Fruit fly (Drosophila melanogaster) whole organism, embryonic: ENCODE results near the gene Ndae1.

Experiments
- BEAF-32 ChIP-seq: fragments of 200-800 bp; sonication (Bioruptor generic); optimal IDR thresholded peaks from 3 replicates; lab custom pipeline; 2017; ENCODE audit warnings: missing biosample characterization, missing genetic modification characterization, mild to moderate bottlenecking, moderate library complexity, missing genetic modification reagents
- Bteb2 ChIP-seq: fragments of 200-800 bp; sonication (Bioruptor generic); optimal IDR thresholded peaks from 2 replicates; lab custom pipeline; 2016; ENCODE audit warnings: missing biosample characterization, missing genetic modification characterization
- CG10147 ChIP-seq: fragments of 200-800 bp; sonication (Bioruptor generic); optimal IDR thresholded peaks from 2 replicates; lab custom pipeline; 2019; ENCODE audit warnings: missing biosample characterization, mild to moderate bottlenecking, missing genetic modification characterization, moderate library complexity
- CG12391 ChIP-seq: fragments of 200-800 bp; sonication (Bioruptor generic); optimal IDR thresholded peaks from 3 replicates; lab custom pipeline; 2018; ENCODE audit warnings: missing biosample characterization, mild to moderate bottlenecking, missing genetic modification characterization, moderate library complexity
- CG13287 ChIP-seq: fragments of 200-800 bp; sonication (Bioruptor generic); IDR thresholded peaks from 2 replicates; pipeline ENCODE4 v1.3.6; 2022; ENCODE audit warnings: missing biosample characterization, missing genetic modification characterization; ENCODE audit not compliant: partially characterized antibody
- CG13775 ChIP-seq: fragments of 200-800 bp; sonication (Bioruptor generic); optimal IDR thresholded peaks from 3 replicates; lab custom pipeline; 2017; ENCODE audit warnings: missing biosample characterization, mild to moderate bottlenecking, missing genetic modification characterization
- CG14014 ChIP-seq: fragments of 200-800 bp; sonication (Bioruptor generic); IDR thresholded peaks from 2 replicates; pipeline ENCODE4 v1.3.6; 2022; ENCODE audit warnings: missing biosample characterization, missing genetic modification characterization
- CG14441 ChIP-seq: fragments of 200-800 bp; sonication (Bioruptor generic); IDR thresholded peaks from 2 replicates; pipeline ENCODE4 v1.3.6; 2022; ENCODE audit warnings: missing biosample characterization, missing genetic modification characterization
- CG1603 ChIP-seq: fragments of 200-800 bp; sonication (Bioruptor generic); optimal IDR thresholded peaks from 2 replicates; lab custom pipeline; 2019; ENCODE audit warnings: missing biosample characterization, mild to moderate bottlenecking, missing genetic modification characterization, moderate library complexity
- CG16815 ChIP-seq: fragments of 200-800 bp; sonication (Bioruptor generic); optimal IDR thresholded peaks from 3 replicates; lab custom pipeline; 2017; ENCODE audit warnings: missing biosample characterization, mild to moderate bottlenecking, missing genetic modification characterization
- CG18011 ChIP-seq: fragments of 200-800 bp; sonication (Bioruptor generic); optimal IDR thresholded peaks from 2 replicates; lab custom pipeline; 2017; ENCODE audit warnings: missing biosample characterization, missing genetic modification characterization, mild to moderate bottlenecking, moderate library complexity, missing genotype
- CG2199 ChIP-seq: fragments of 200-800 bp; sonication (Bioruptor generic); IDR thresholded peaks from 3 replicates; pipeline ENCODE4 v1.3.6; 2022; ENCODE audit warnings: missing biosample characterization, missing genetic modification characterization
- CG3065 ChIP-seq: fragments of 200-800 bp; sonication (Bioruptor generic); optimal IDR thresholded peaks from 2 replicates; lab custom pipeline; 2016; ENCODE audit warnings: missing biosample characterization, missing genetic modification characterization
- CG42726 ChIP-seq: fragments of 200-800 bp; sonication (Bioruptor generic); IDR thresholded peaks from 2 replicates; pipeline ENCODE4 v1.3.6; 2022; ENCODE audit warnings: missing biosample characterization, missing genetic modification characterization; ENCODE audit not compliant: partially characterized antibody
- CG6175 ChIP-seq: fragments of 200-800 bp; sonication (Bioruptor generic); IDR thresholded peaks from 3 replicates; pipeline ENCODE4 v1.3.6; 2022; ENCODE audit warnings: missing biosample characterization, missing genetic modification characterization
- D19A ChIP-seq: fragments of 200-800 bp; optimal IDR thresholded peaks from 3 replicates; lab custom pipeline; 2019; ENCODE audit warnings: missing biosample characterization, mild to moderate bottlenecking, missing genetic modification characterization, moderate library complexity
- Dfd ChIP-seq, 2 experiments: fragments of >200 bp; optimal IDR thresholded peaks; 2 replicates each; lab custom pipeline; 2017; ENCODE audit warnings: missing biosample characterization in 2 of 2, missing genetic modification characterization in 2 of 2
- H2.0 ChIP-seq: fragments of 200-800 bp; sonication (Bioruptor generic); IDR thresholded peaks from 2 replicates; pipeline ENCODE4 v1.3.6; 2022; ENCODE audit warnings: missing biosample characterization, missing genetic modification characterization
- HLH54F ChIP-seq: fragments of 200-800 bp; sonication (Bioruptor generic); optimal IDR thresholded peaks from 3 replicates; lab custom pipeline; 2016; ENCODE audit warnings: missing biosample characterization, missing genetic modification characterization
- Hand ChIP-seq: fragments of 200-800 bp; sonication (Bioruptor generic); optimal IDR thresholded peaks from 2 replicates; lab custom pipeline; 2017; ENCODE audit warnings: mild to moderate bottlenecking, missing biosample characterization, missing genetic modification reagents, missing genetic modification characterization
- Neu2 ChIP-seq: fragments of 200-800 bp; sonication (Bioruptor generic); optimal IDR thresholded peaks from 3 replicates; lab custom pipeline; 2016; ENCODE audit warnings: missing biosample characterization, missing genetic modification characterization, borderline replicate concordance
- NfI ChIP-seq: fragments of 200-800 bp; sonication (Bioruptor generic); optimal IDR thresholded peaks from 3 replicates; lab custom pipeline; 2018; ENCODE audit warnings: missing biosample characterization, mild to moderate bottlenecking, missing genetic modification characterization, moderate library complexity
- PHDP ChIP-seq: fragments of 200-800 bp; sonication (Bioruptor generic); optimal IDR thresholded peaks from 3 replicates; lab custom pipeline; 2018; ENCODE audit warnings: missing biosample characterization, mild to moderate bottlenecking, missing genetic modification characterization, moderate library complexity
- Pdp1 ChIP-seq, 2 experiments: fragments of 200-800 bp; sonication (Bioruptor generic); optimal IDR thresholded peaks; 3 replicates each; lab custom pipeline; 2016; ENCODE audit warnings: missing biosample characterization in 2 of 2, missing genetic modification characterization in 2 of 2, mild to moderate bottlenecking in 1 of 2, moderate library complexity in 1 of 2
- Six4 ChIP-seq: fragments of 200-800 bp; sonication (Bioruptor generic); optimal IDR thresholded peaks from 2 replicates; lab custom pipeline; 2016; ENCODE audit warnings: missing biosample characterization, missing genetic modification characterization
- abd-A ChIP-seq: fragments of 200-800 bp; sonication (Bioruptor generic); optimal IDR thresholded peaks from 3 replicates; lab custom pipeline; 2019; ENCODE audit warnings: missing biosample characterization, mild to moderate bottlenecking, missing genetic modification characterization, moderate library complexity
- al ChIP-seq: fragments of 200-800 bp; sonication (Bioruptor generic); IDR thresholded peaks from 2 replicates; pipeline ENCODE4 v1.3.6; 2022; ENCODE audit warnings: missing biosample characterization, missing genetic modification characterization
- bab2 ChIP-seq: fragments of 200-800 bp; sonication (Bioruptor generic); optimal IDR thresholded peaks from 2 replicates; lab custom pipeline; 2016; ENCODE audit warnings: missing biosample characterization, missing genetic modification characterization
- bsh ChIP-seq, 2 experiments: fragments of 200-800 bp; sonication (Bioruptor generic); optimal IDR thresholded peaks; 2 replicates each; lab custom pipeline; 2017 to 2018; ENCODE audit warnings: mild to moderate bottlenecking in 2 of 2, missing biosample characterization in 2 of 2, missing genetic modification characterization in 2 of 2, moderate library complexity in 1 of 2
- cad ChIP-seq: fragments of >200 bp; optimal IDR thresholded peaks from 2 replicates; lab custom pipeline; 2017; ENCODE audit warnings: missing biosample characterization, missing genetic modification characterization
- chif ChIP-seq, 2 experiments: fragments of 200-800 bp; sonication (Bioruptor generic); optimal IDR thresholded peaks; 3 replicates each; lab custom pipeline; 2016; ENCODE audit warnings: missing biosample characterization in 2 of 2, missing genetic modification characterization in 2 of 2
- gfzf ChIP-seq: fragments of 200-800 bp; sonication (Bioruptor generic); optimal IDR thresholded peaks from 2 replicates; lab custom pipeline; 2016; ENCODE audit warnings: missing biosample characterization, mild to moderate bottlenecking, missing genetic modification characterization, moderate library complexity
- hkb ChIP-seq, 2 experiments: fragments of 200-800 bp in 1 of 2; fragments of >200 bp in 1 of 2; sonication (Bioruptor generic) in 1 of 2; IDR thresholded peaks in 1 of 2; optimal IDR thresholded peaks in 1 of 2; 2 replicates each; pipeline versions ENCODE4 v1.3.6 to Lab custom; 2017 to 2022; ENCODE audit warnings: missing biosample characterization in 1 of 2, missing genetic modification characterization in 1 of 2
- insv ChIP-seq, 2 experiments: fragments of 200-800 bp; sonication (Bioruptor generic); optimal IDR thresholded peaks; 3 replicates each; lab custom pipeline; 2016 to 2018; ENCODE audit warnings: missing biosample characterization in 2 of 2, missing genetic modification characterization in 2 of 2
- kah ChIP-seq: fragments of 200-800 bp; sonication (Bioruptor generic); optimal IDR thresholded peaks from 2 replicates; lab custom pipeline; 2018; ENCODE audit warnings: missing biosample characterization, mild to moderate bottlenecking, missing genetic modification characterization
- kni ChIP-seq: fragments of 200-800 bp; sonication (Bioruptor generic); optimal IDR thresholded peaks from 3 replicates; lab custom pipeline; 2017; ENCODE audit warnings: mild to moderate bottlenecking, missing biosample characterization, missing genetic modification reagents, missing genetic modification characterization
- nmo ChIP-seq: fragments of 200-800 bp; sonication (Bioruptor generic); optimal IDR thresholded peaks from 2 replicates; lab custom pipeline; 2018; ENCODE audit warnings: missing biosample characterization, mild to moderate bottlenecking, missing genetic modification characterization, moderate library complexity
- pan ChIP-seq, 4 experiments: fragments of >200 bp in 3 of 4; fragments of 200-800 bp in 1 of 4; sonication (Bioruptor generic) in 1 of 4; optimal IDR thresholded peaks in 3 of 4; IDR thresholded peaks in 1 of 4; 2 replicates each; pipeline versions ENCODE4 v1.3.6 to Lab custom; 2017 to 2022; ENCODE audit warnings: missing biosample characterization in 2 of 4, missing genetic modification characterization in 2 of 4, mixed read lengths in 1 of 4
- row ChIP-seq: fragments of 200-800 bp; sonication (Bioruptor generic); IDR thresholded peaks from 3 replicates; pipeline ENCODE4 v1.3.6; 2022; ENCODE audit warnings: missing biosample characterization, missing genetic modification characterization
- salm ChIP-seq: fragments of 200-800 bp; sonication (Bioruptor generic); optimal IDR thresholded peaks from 2 replicates; lab custom pipeline; 2018; ENCODE audit warnings: missing biosample characterization, mild to moderate bottlenecking, missing genetic modification characterization
- sd ChIP-seq: fragments of 200-800 bp; sonication (Bioruptor generic); optimal IDR thresholded peaks from 3 replicates; lab custom pipeline; 2018; ENCODE audit warnings: missing biosample characterization, mild to moderate bottlenecking, missing genetic modification characterization, moderate library complexity
- seq ChIP-seq: fragments of 200-800 bp; sonication (Bioruptor generic); IDR thresholded peaks from 2 replicates; pipeline ENCODE4 v1.3.6; 2022; ENCODE audit warnings: missing biosample characterization, missing genetic modification characterization
- sima ChIP-seq: fragments of 200-800 bp; sonication (Bioruptor generic); optimal IDR thresholded peaks from 2 replicates; lab custom pipeline; 2016; ENCODE audit warnings: missing biosample characterization, missing genetic modification characterization
- tap ChIP-seq: fragments of 200-800 bp; optimal IDR thresholded peaks from 3 replicates; lab custom pipeline; 2019; ENCODE audit warnings: missing biosample characterization, mild to moderate bottlenecking, missing genetic modification characterization, moderate library complexity
- tna ChIP-seq: fragments of 200-800 bp; sonication (Bioruptor generic); IDR thresholded peaks from 2 replicates; pipeline ENCODE4 v1.3.6; 2022; ENCODE audit warnings: missing biosample characterization, missing genetic modification characterization; ENCODE audit not compliant: partially characterized antibody
- twi ChIP-seq: fragments of 200-800 bp; optimal IDR thresholded peaks from 2 replicates; lab custom pipeline; 2019; ENCODE audit warnings: missing biosample characterization, mild to moderate bottlenecking, missing genetic modification characterization, moderate library complexity
- unpg ChIP-seq: fragments of 200-800 bp; sonication (Bioruptor generic); optimal IDR thresholded peaks from 3 replicates; lab custom pipeline; 2018; ENCODE audit warnings: missing biosample characterization, mild to moderate bottlenecking, missing genetic modification characterization, moderate library complexity
- vnd ChIP-seq: fragments of 200-800 bp; sonication (Bioruptor generic); IDR thresholded peaks from 3 replicates; pipeline ENCODE4 v1.3.6; 2022; ENCODE audit warnings: missing biosample characterization, missing genetic modification characterization; ENCODE audit not compliant: partially characterized antibody
- zf30C ChIP-seq: fragments of 200-800 bp; sonication (Bioruptor generic); optimal IDR thresholded peaks from 3 replicates; lab custom pipeline; 2018; ENCODE audit warnings: missing biosample characterization, mild to moderate bottlenecking, missing genetic modification characterization

The Ndae1 gene

dm6 chr2L:7204172-7204482 is 45.0 kb downstream of the Ndae1 start, which contains the start of gene CG4502 (continued):
- TF ChIP-seq CG6175 (GFP tag; lab: Robert Waterston, UW) = no peak
- TF ChIP-seq insv (GFP tag; optimal IDR thresholded peaks at IDR 0.05; lab: Kevin White, UChicago) = peak in 1 of 2 experiments; percentile 6
- TF ChIP-seq tna (GFP tag; lab: Robert Waterston, UW) = peak; percentile 98
- TF ChIP-seq abd-A (tag; lab: Kevin White, UChicago) = no peak
- TF ChIP-seq Dfd (GFP tag; optimal IDR thresholded peaks at IDR 0.05; lab: Kevin White, UChicago) = no peak
- peak; percentile 43 for TF ChIP-seq sd (tag; lab: Kevin White, UChicago)
- no peak for TF ChIP-seq D19A
- TF ChIP-seq seq = no peak
- TF ChIP-seq Hand (GFP tag; lab: Kevin White, UChicago) = no peak
- TF ChIP-seq cad (GFP tag; lab: Kevin White, UChicago) = no peak
- TF ChIP-seq NfI (GFP tag; lab: Kevin White, UChicago) = peak; percentile 9
- peak; percentile 68 for TF ChIP-seq nmo (GFP tag; lab: Kevin White, UChicago)
- TF ChIP-seq CG16815 (GFP tag; lab: Kevin White, UChicago) = no peak
- TF ChIP-seq CG10147 = peak; percentile 30
- no peak for TF ChIP-seq Neu2 (GFP tag; lab: Kevin White, UChicago)
- TF ChIP-seq kni (GFP tag; lab: Kevin White, UChicago) = no peak
- TF ChIP-seq twi (tag; lab: Kevin White, UChicago) = no peak
- TF ChIP-seq pan (optimal IDR thresholded peaks at IDR 0.05; lab: Kevin White, UChicago) = no peak
- no peak for TF ChIP-seq pan (GFP tag; optimal IDR thresholded peaks at IDR 0.05 in 1 of 2, IDR thresholded peaks at IDR 0.05 in 1 of 2)
- TF ChIP-seq Six4 (GFP tag; lab: Kevin White, UChicago) = no peak
- TF ChIP-seq PHDP = no peak
- TF ChIP-seq CG3065 (GFP tag; lab: Kevin White, UChicago) = no peak
- TF ChIP-seq row (GFP tag; lab: Robert Waterston, UW) = peak; percentile 63
- TF ChIP-seq chif (GFP tag; optimal IDR thresholded peaks at IDR 0.05; lab: Kevin White, UChicago) = peak in 1 of 2 experiments; percentile 24
- TF ChIP-seq CG18011 (GFP tag; lab: Kevin White, UChicago) = no peak
- TF ChIP-seq Bteb2 (GFP tag; lab: Kevin White, UChicago) = peak; percentile 51
- TF ChIP-seq tap (tag; lab: Kevin White, UChicago) = no peak
- TF ChIP-seq Pdp1 (GFP tag; optimal IDR thresholded peaks at IDR 0.05; lab: Kevin White, UChicago) = peak in 1 of 2 experiments; percentile 21
- peak; percentile 100 for TF ChIP-seq CG13287 (GFP tag; lab: Robert Waterston, UW)
- peak; percentile 81 for TF ChIP-seq CG1603 (tag; lab: Kevin White, UChicago)
- TF ChIP-seq HLH54F (GFP tag; lab: Kevin White, UChicago) = no peak
- TF ChIP-seq vnd = peak; percentile 99
- no peak for TF ChIP-seq hkb (optimal IDR thresholded peaks at IDR 0.05; lab: Kevin White, UChicago)
- no peak for TF ChIP-seq hkb (GFP tag; IDR thresholded peaks at IDR 0.05; lab: Robert Waterston, UW)
- peak; percentile 98 for TF ChIP-seq zf30C (GFP tag; lab: Kevin White, UChicago)
- no peak for TF ChIP-seq al
- TF ChIP-seq CG14014 (GFP tag; lab: Robert Waterston, UW) = no peak
- TF ChIP-seq salm (tag; lab: Kevin White, UChicago) = no peak
- no peak for TF ChIP-seq CG2199 (GFP tag; lab: Robert Waterston, UW)
- peak; percentile 15 for TF ChIP-seq CG12391 (tag; lab: Kevin White, UChicago)
- peak; percentile 100 for TF ChIP-seq CG42726 (GFP tag; lab: Robert Waterston, UW)
- TF ChIP-seq kah (GFP tag; lab: Kevin White, UChicago) = no peak
- peak; percentile 12 for TF ChIP-seq bab2 (GFP tag; lab: Kevin White, UChicago)
- no peak for TF ChIP-seq H2.0 (GFP tag; lab: Robert Waterston, UW)
- peak; percentile 53 for TF ChIP-seq gfzf (GFP tag; lab: Kevin White, UChicago)
- peak; percentile 6 for TF ChIP-seq unpg (GFP tag; lab: Kevin White, UChicago)
- TF ChIP-seq sima = no peak
- TF ChIP-seq CG14441 = no peak
- TF ChIP-seq BEAF-32 = peak; percentile 99
- no peak for TF ChIP-seq CG13775 (GFP tag; lab: Kevin White, UChicago)
- peak in 1 of 2 experiments; percentile 5 for TF ChIP-seq bsh (GFP tag; optimal IDR thresholded peaks at IDR 0.05; lab: Kevin White, UChicago)
